Worm (Caenorhabditis elegans) whole organism, L4 larva: Measurements from ENCODE around the gene srd-50.

Experiments used
- F26F4.8 ChIP-seq: fragments of 200-800 bp; sonication (Bioruptor generic); conservative IDR thresholded peaks from 2 replicates; pipeline ENCODE4 v1.3.6; 2022; ENCODE audit warnings: missing genetic modification characterization, missing compliant biosample characterization
- F37D6.2 ChIP-seq: sonication (generic microtip); optimal IDR thresholded peaks from 2 replicates; lab custom pipeline; 2016; ENCODE audit warnings: mild to moderate bottlenecking, missing genetic modification characterization, missing compliant biosample characterization
- F44E2.7 ChIP-seq: fragments of 200-800 bp; sonication (Bioruptor generic); IDR thresholded peaks from 2 replicates; pipeline ENCODE4 v2.1.2; 2022; ENCODE audit warnings: missing genetic modification characterization, missing compliant biosample characterization
- F49E8.2 ChIP-seq: sonication (generic microtip); optimal IDR thresholded peaks from 2 replicates; lab custom pipeline; 2016; ENCODE audit warnings: missing compliant biosample characterization, mild to moderate bottlenecking, missing genetic modification characterization, borderline replicate concordance
- T20F7.1 ChIP-seq: fragments of 200-800 bp; sonication (Bioruptor generic); optimal IDR thresholded peaks from 2 replicates; lab custom pipeline; 2018; ENCODE audit warnings: mild to moderate bottlenecking, missing genetic modification characterization, missing compliant biosample characterization
- T26A8.4 ChIP-seq: fragments of 200-800 bp; sonication (Bioruptor generic); IDR thresholded peaks from 2 replicates; pipeline ENCODE4 v1.3.6; 2022; ENCODE audit warnings: missing genetic modification characterization, missing compliant biosample characterization
- Y105C5A.15 ChIP-seq: fragments of 200-800 bp; sonication (Bioruptor generic); IDR thresholded peaks from 2 replicates; pipeline ENCODE4 v1.3.6; 2022; ENCODE audit warnings: missing genetic modification characterization, missing compliant biosample characterization
- Y48G9A.11 ChIP-seq: fragments of 200-800 bp; sonication (Bioruptor generic); IDR thresholded peaks from 2 replicates; pipeline ENCODE4 v1.3.6; 2022; ENCODE audit warnings: missing genetic modification reagents, missing genetic modification characterization, missing compliant biosample characterization
- ZK337.2 ChIP-seq: fragments of 200-800 bp; sonication (Bioruptor generic); IDR thresholded peaks from 2 replicates; pipeline ENCODE4 v1.3.6; 2022; ENCODE audit warnings: missing genetic modification reagents, missing genetic modification characterization, missing compliant biosample characterization
- attf-4 ChIP-seq: sonication (generic microtip); optimal IDR thresholded peaks from 3 replicates; lab custom pipeline; 2017; ENCODE audit warnings: missing biosample characterization, missing genetic modification characterization
- ceh-20 ChIP-seq: fragments of 200-800 bp; sonication (Bioruptor generic); IDR thresholded peaks from 2 replicates; pipeline ENCODE4 v1.3.6; 2022; ENCODE audit warnings: missing genetic modification reagents, missing genetic modification characterization, missing compliant biosample characterization
- ceh-44 ChIP-seq: fragments of 200-800 bp; sonication (Bioruptor generic); IDR thresholded peaks from 2 replicates; pipeline ENCODE4 v1.3.6; 2022; ENCODE audit warnings: missing genetic modification reagents, missing genetic modification characterization, missing compliant biosample characterization
- ces-1 ChIP-seq: fragments of 150-350 bp; sonication (generic microtip); optimal IDR thresholded peaks from 4 replicates; lab custom pipeline; 2014; ENCODE audit warnings: missing biosample characterization, missing genetic modification reagents, missing genetic modification characterization
- ctbp-1 ChIP-seq: fragments of 200-800 bp; sonication (Bioruptor generic); IDR thresholded peaks from 2 replicates; pipeline ENCODE4 v1.3.6; 2022; ENCODE audit warnings: missing genetic modification reagents, missing genetic modification characterization, missing compliant biosample characterization
- daf-16 ChIP-seq, 3 experiments: sonication (generic microtip); optimal IDR thresholded peaks; 2 replicates each; lab custom pipeline; 2016 to 2017; ENCODE audit warnings: missing genetic modification characterization in 3 of 3, missing genetic modification reagents in 3 of 3, mild to moderate bottlenecking in 2 of 3, missing compliant biosample characterization in 2 of 3, missing biosample characterization in 1 of 3, moderate library complexity in 1 of 3
- dmd-9 ChIP-seq: fragments of 200-800 bp; sonication (Bioruptor generic); IDR thresholded peaks from 2 replicates; pipeline ENCODE4 v1.3.6; 2022; ENCODE audit warnings: missing genetic modification reagents, missing genetic modification characterization, missing compliant biosample characterization
- dpl-1 ChIP-seq: fragments of 150-350 bp; optimal IDR thresholded peaks from 2 replicates; lab custom pipeline; 2014; ENCODE audit warnings: missing biosample characterization, missing genetic modification reagents, missing genetic modification characterization
- duxl-1 ChIP-seq: sonication (generic microtip); optimal IDR thresholded peaks from 2 replicates; lab custom pipeline; 2016; ENCODE audit warnings: mild to moderate bottlenecking, missing genetic modification characterization, moderate library complexity, missing compliant biosample characterization; ENCODE audit not compliant: poor library complexity
- dve-1 ChIP-seq: sonication (generic microtip); optimal IDR thresholded peaks from 2 replicates; lab custom pipeline; 2017; ENCODE audit warnings: antibody characterized with exemption, mild to moderate bottlenecking, missing genetic modification characterization, missing compliant biosample characterization; ENCODE audit not compliant: insufficient read depth
- egl-43 ChIP-seq: fragments of 200-800 bp; sonication (Bioruptor generic); IDR thresholded peaks from 2 replicates; pipeline ENCODE4 v1.3.6; 2022; ENCODE audit warnings: missing genetic modification reagents, missing genetic modification characterization, missing compliant biosample characterization
- fkh-10 ChIP-seq: fragments of 150-350 bp; optimal IDR thresholded peaks from 2 replicates; lab custom pipeline; 2014; ENCODE audit warnings: missing biosample characterization, missing genetic modification reagents, missing genetic modification characterization
- fos-1 ChIP-seq: fragments of 150-350 bp; optimal IDR thresholded peaks from 2 replicates; lab custom pipeline; 2014; ENCODE audit warnings: missing biosample characterization, missing genetic modification characterization
- hif-1 ChIP-seq, 2 experiments: sonication (generic microtip); optimal IDR thresholded peaks; 2 replicates each; lab custom pipeline; 2016 to 2017; ENCODE audit warnings: missing compliant biosample characterization in 2 of 2, missing genetic modification characterization in 2 of 2, missing genetic modification reagents in 2 of 2, missing genotype in 2 of 2, mild to moderate bottlenecking in 1 of 2
- jun-1 ChIP-seq: fragments of 150-350 bp; optimal IDR thresholded peaks from 2 replicates; lab custom pipeline; 2014; ENCODE audit warnings: missing biosample characterization, missing genetic modification reagents, missing genetic modification characterization
- lim-7 ChIP-seq: fragments of 200-800 bp; sonication (Bioruptor generic); IDR thresholded peaks from 2 replicates; pipeline ENCODE4 v1.3.6; 2022; ENCODE audit warnings: missing genetic modification characterization, missing compliant biosample characterization
- lin-29 ChIP-seq: fragments of 200-800 bp; sonication (Bioruptor generic); IDR thresholded peaks from 2 replicates; pipeline ENCODE4 v1.3.6; 2022; ENCODE audit warnings: missing genetic modification reagents, missing genetic modification characterization, missing compliant biosample characterization
- lin-39 ChIP-seq: fragments of 150-350 bp; optimal IDR thresholded peaks from 2 replicates; lab custom pipeline; 2014; ENCODE audit warnings: missing biosample characterization, missing genetic modification reagents, missing genetic modification characterization
- lsy-2 ChIP-seq, 2 experiments: fragments of 150-350 bp in 1 of 2; sonication (generic microtip) in 1 of 2; optimal IDR thresholded peaks; 2 replicates each; lab custom pipeline; 2014 to 2017; ENCODE audit warnings: missing biosample characterization in 2 of 2, missing genetic modification characterization in 2 of 2
- mep-1 ChIP-seq: fragments of 150-350 bp; sonication (generic microtip); optimal IDR thresholded peaks from 3 replicates; lab custom pipeline; 2014; ENCODE audit warnings: missing biosample characterization, missing genetic modification characterization
- mxl-3 ChIP-seq: fragments of 200-800 bp; sonication (Bioruptor generic); optimal IDR thresholded peaks from 2 replicates; lab custom pipeline; 2018; ENCODE audit warnings: mild to moderate bottlenecking, missing genetic modification characterization, missing compliant biosample characterization
- nhr-102 ChIP-seq: sonication (generic microtip); optimal IDR thresholded peaks from 2 replicates; lab custom pipeline; 2016; ENCODE audit warnings: mild to moderate bottlenecking, missing genetic modification characterization, moderate library complexity, missing compliant biosample characterization
- nhr-41 ChIP-seq: fragments of 200-800 bp; sonication (Bioruptor generic); IDR thresholded peaks from 2 replicates; pipeline ENCODE4 v1.3.6; 2022; ENCODE audit warnings: missing genetic modification reagents, missing genetic modification characterization, missing compliant biosample characterization
- nhr-76 ChIP-seq: fragments of 150-350 bp; optimal IDR thresholded peaks from 2 replicates; lab custom pipeline; 2014; ENCODE audit warnings: missing biosample characterization, missing genetic modification characterization
- nhr-77 ChIP-seq: fragments of 150-350 bp; optimal IDR thresholded peaks from 2 replicates; lab custom pipeline; 2014; ENCODE audit warnings: missing biosample characterization, missing genetic modification characterization
- pha-4 ChIP-seq, 2 experiments: fragments of 150-350 bp in 1 of 2; fragments of 200-800 bp in 1 of 2; sonication (Bioruptor generic) in 1 of 2; IDR thresholded peaks in 1 of 2; optimal IDR thresholded peaks in 1 of 2; 2 replicates each; pipeline versions ENCODE4 v1.3.6 to Lab custom; 2014 to 2022; ENCODE audit warnings: missing genetic modification characterization in 2 of 2, missing genetic modification reagents in 2 of 2, missing biosample characterization in 1 of 2, missing compliant biosample characterization in 1 of 2
- rbr-2 ChIP-seq: sonication (generic microtip); optimal IDR thresholded peaks from 2 replicates; lab custom pipeline; 2016; ENCODE audit warnings: missing genotype, missing genetic modification characterization, missing compliant biosample characterization
- set-16 ChIP-seq: fragments of 200-800 bp; sonication (Bioruptor generic); IDR thresholded peaks from 2 replicates; pipeline ENCODE4 v1.3.6; 2022; ENCODE audit warnings: missing genetic modification reagents, missing genetic modification characterization, missing compliant biosample characterization
- snpc-1.2 ChIP-seq: fragments of 200-800 bp; sonication (Bioruptor generic); IDR thresholded peaks from 2 replicates; pipeline ENCODE4 v1.3.6; 2022; ENCODE audit warnings: missing genetic modification reagents, missing genetic modification characterization, missing compliant biosample characterization
- tag-97 ChIP-seq: fragments of 200-800 bp; sonication (Bioruptor generic); IDR thresholded peaks from 2 replicates; pipeline ENCODE4 v1.3.6; 2022; ENCODE audit warnings: missing genetic modification characterization, missing compliant biosample characterization
- tra-1 ChIP-seq: fragments of 200-800 bp; sonication (Bioruptor generic); IDR thresholded peaks from 2 replicates; pipeline ENCODE4 v1.3.6; 2022; ENCODE audit warnings: missing genetic modification reagents, missing genetic modification characterization, missing compliant biosample characterization
- zfp-3 ChIP-seq: fragments of 200-800 bp; sonication (Bioruptor generic); conservative IDR thresholded peaks from 2 replicates; pipeline ENCODE4 v1.3.6; 2022; ENCODE audit warnings: missing genetic modification reagents, missing genetic modification characterization, missing compliant biosample characterization
- ztf-7 ChIP-seq: fragments of 150-350 bp; optimal IDR thresholded peaks from 2 replicates; lab custom pipeline; 2014; ENCODE audit warnings: missing biosample characterization, missing genetic modification characterization

Gene srd-50

ce11 chrX:13511796-13512195 is 30.2 kb upstream of the srd-50 start (continued):
- TF ChIP-seq snpc-1.2 (GFP tag; lab: Robert Waterston, UW): peak; percentile 91
- TF ChIP-seq pha-4 (GFP tag; IDR thresholded peaks at IDR 0.05; lab: Robert Waterston, UW): peak; percentile 89; the same call in 1 of the 2 replicates
- no peak for TF ChIP-seq pha-4 (tag; optimal IDR thresholded peaks at IDR 0.05; lab: Kevin White, UChicago)
- no peak for TF ChIP-seq set-16 (GFP tag; lab: Robert Waterston, UW)
- peak; percentile 92 for TF ChIP-seq egl-43 (GFP tag; lab: Robert Waterston, UW)
- TF ChIP-seq duxl-1 (tag; lab: Kevin White, UChicago): peak; percentile 80
- TF ChIP-seq lim-7 (GFP tag; lab: Robert Waterston, UW): peak; percentile 93
- TF ChIP-seq tag-97 (GFP tag; lab: Robert Waterston, UW): no peak
- 0 out of 2 replicates have a peak, but pooled peaks have one; percentile 42 for TF ChIP-seq zfp-3 (GFP tag; lab: Robert Waterston, UW)
- no peak for TF ChIP-seq nhr-77
- peak; percentile 68 for TF ChIP-seq nhr-102
- TF ChIP-seq dpl-1 (GFP tag; lab: Kevin White, UChicago): peak; percentile 0
- peak; percentile 79 for TF ChIP-seq ctbp-1
- peak; percentile 21 for TF ChIP-seq dve-1 (tag; lab: Kevin White, UChicago)
- peak; percentile 49 for TF ChIP-seq F49E8.2 (tag; lab: Kevin White, UChicago)
- TF ChIP-seq ZK337.2 (GFP tag; lab: Robert Waterston, UW): 0 out of 2 replicates have a peak, but pooled peaks have one; percentile 64
- peak in 1 of 2 experiments; percentile 63 for TF ChIP-seq lsy-2 (tag; optimal IDR thresholded peaks at IDR 0.05; lab: Kevin White, UChicago)
- TF ChIP-seq nhr-41 (GFP tag; lab: Robert Waterston, UW): no peak
- peak; percentile 37 to 89 for TF ChIP-seq daf-16 (GFP tag; optimal IDR thresholded peaks at IDR 0.05; lab: Kevin White, UChicago)
- TF ChIP-seq daf-16 (tag; optimal IDR thresholded peaks at IDR 0.05; lab: Kevin White, UChicago): peak; percentile 65
- TF ChIP-seq lin-39: no peak
- TF ChIP-seq tra-1: peak; percentile 69; the same call in 1 of the 2 replicates
- 0 out of 2 replicates have a peak, but pooled peaks have one; percentile 32 for TF ChIP-seq Y105C5A.15 (GFP tag; lab: Robert Waterston, UW)
- TF ChIP-seq ces-1 (GFP tag; lab: Kevin White, UChicago): no peak
- peak; percentile 83 for TF ChIP-seq T26A8.4 (GFP tag; lab: Robert Waterston, UW)
- TF ChIP-seq rbr-2: peak; percentile 68
- TF ChIP-seq F26F4.8 (GFP tag; lab: Robert Waterston, UW): peak; percentile 91
- TF ChIP-seq T20F7.1 (GFP tag; lab: Kevin White, UChicago): peak; percentile 53
- no peak for TF ChIP-seq fkh-10 (GFP tag; lab: Kevin White, UChicago)
- TF ChIP-seq ztf-7: peak; percentile 36
- TF ChIP-seq ceh-20 (GFP tag; lab: Robert Waterston, UW): peak; percentile 83
- TF ChIP-seq Y48G9A.11 (GFP tag; lab: Robert Waterston, UW): 0 out of 2 replicates have a peak, but pooled peaks have one; percentile 49
- TF ChIP-seq mep-1 (tag; lab: Kevin White, UChicago): peak; percentile 59
- peak; percentile 87; the same call in 1 of the 2 replicates for TF ChIP-seq F44E2.7 (GFP tag; lab: Robert Waterston, UW)
- TF ChIP-seq attf-4 (tag; lab: Kevin White, UChicago): no peak
- peak; percentile 19 for TF ChIP-seq jun-1 (tag; lab: Kevin White, UChicago)
- TF ChIP-seq F37D6.2 (tag; lab: Kevin White, UChicago): peak; percentile 26
- peak; percentile 47 for TF ChIP-seq mxl-3
- peak; percentile 64; the same call in 1 of the 2 replicates for TF ChIP-seq lin-29
- peak; percentile 56; the same call in 1 of the 2 replicates for TF ChIP-seq ceh-44 (GFP tag; lab: Robert Waterston, UW)
- no peak for TF ChIP-seq fos-1 (tag; lab: Kevin White, UChicago)
- TF ChIP-seq nhr-76 (tag; lab: Kevin White, UChicago): no peak
- TF ChIP-seq dmd-9: 0 out of 2 replicates have a peak, but pooled peaks have one; percentile 23
- peak in 1 of 2 experiments; percentile 51 for TF ChIP-seq hif-1 (tag; optimal IDR thresholded peaks at IDR 0.05; lab: Kevin White, UChicago)
